Worm (Caenorhabditis elegans) whole organism, midembryonic: ENCODE results near the gene his-35.

Experiments
- flt-1 ChIP-seq: fragments of 200-800 bp; sonication (Bioruptor generic); IDR thresholded peaks from 2 replicates; pipeline ENCODE4 v1.3.6; 2022; ENCODE audit warnings: missing genetic modification characterization, missing compliant biosample characterization
- klf-2 ChIP-seq: fragments of 200-800 bp; sonication (Bioruptor generic); conservative IDR thresholded peaks from 2 replicates; pipeline ENCODE4 v1.3.6; 2022; ENCODE audit warnings: missing genetic modification reagents, missing genetic modification characterization, missing compliant biosample characterization
- med-1 ChIP-seq: sonication (generic microtip); optimal IDR thresholded peaks from 2 replicates; lab custom pipeline; 2017; ENCODE audit warnings: missing genetic modification characterization, mild to moderate bottlenecking, missing compliant biosample characterization, antibody characterized with exemption, missing genetic modification reagents; ENCODE audit not compliant: insufficient read depth
- ref-1 ChIP-seq: fragments of 200-800 bp; sonication (Bioruptor generic); conservative IDR thresholded peaks from 2 replicates; pipeline ENCODE4 v1.3.6; 2022; ENCODE audit warnings: missing genetic modification reagents, missing genetic modification characterization, missing compliant biosample characterization
- tab-1 ChIP-seq: fragments of 200-800 bp; sonication (Bioruptor generic); IDR thresholded peaks from 2 replicates; pipeline ENCODE4 v1.3.6; 2022; ENCODE audit warnings: missing genetic modification characterization, missing compliant biosample characterization
- ztf-29 ChIP-seq: fragments of 200-800 bp; sonication (Bioruptor generic); IDR thresholded peaks from 2 replicates; pipeline ENCODE4 v1.3.6; 2022; ENCODE audit warnings: missing genetic modification reagents, missing genetic modification characterization, missing compliant biosample characterization

DNA sequence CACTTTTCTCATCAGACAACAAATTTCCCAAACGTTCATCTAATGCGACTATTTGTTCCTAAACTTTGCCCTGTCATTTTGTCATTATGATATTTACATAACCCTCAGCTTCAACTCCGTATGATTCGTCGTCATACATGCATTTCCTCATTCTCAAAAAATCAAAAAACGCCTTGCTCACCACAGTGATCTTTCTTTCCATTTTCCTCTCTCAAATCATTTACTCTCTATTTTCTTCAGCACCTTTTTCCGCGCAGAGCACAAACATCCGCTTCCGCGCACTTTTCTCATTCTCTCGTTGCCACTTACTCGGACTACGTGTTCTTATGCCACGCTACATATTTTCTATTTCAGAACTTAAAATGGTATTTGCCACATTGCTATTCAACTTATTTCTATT lies 31.9 kb upstream of the his-35 start, which contains the start of gene F25B3.2:
- TF ChIP-seq tab-1 (no peak), klf-2 (GFP tag; lab: Robert Waterston, UW) (no peak), ztf-29 (no peak), med-1 (GFP tag; lab: Kevin White, UChicago) (no peak), flt-1 (GFP tag; lab: Robert Waterston, UW) (no peak), ref-1 (GFP tag; lab: Robert Waterston, UW) (no peak)
